Worm (Caenorhabditis elegans): ENCODE results near the gene lin-39.

DNA sequence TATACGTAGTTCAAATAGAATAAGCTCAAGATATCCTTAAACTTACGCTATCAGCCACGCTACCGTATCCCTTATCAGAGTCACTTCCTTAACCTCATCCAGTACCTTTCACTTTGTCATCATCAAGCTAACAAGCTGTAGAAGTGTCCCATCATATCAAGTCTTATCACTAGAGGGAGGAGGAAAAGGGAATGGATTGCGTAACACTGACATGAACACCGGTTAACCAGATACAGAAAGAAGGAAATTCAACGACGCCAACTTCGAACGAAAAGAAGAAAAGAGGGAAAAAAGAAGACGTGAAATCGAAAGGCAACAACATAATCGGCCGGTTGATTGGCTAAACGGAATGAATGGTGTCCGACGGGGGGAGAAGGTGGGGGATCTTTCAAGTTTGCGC, 46.4 kb downstream of the lin-39 start:
- TF ChIP-seq daf-19 (GFP tag; conservative IDR thresholded peaks at IDR 0.05) (no peak), nhr-76 (tag; optimal IDR thresholded peaks at IDR 0.05) (no peak), sdz-12 (GFP tag; optimal IDR thresholded peaks at IDR 0.05) (no peak), lsy-2 (tag; optimal IDR thresholded peaks at IDR 0.05) (no peak), ceh-28 (tag; optimal IDR thresholded peaks at IDR 0.05) (no peak), unc-62 (GFP tag; optimal IDR thresholded peaks at IDR 0.05 in 1 of 2) (no peak), unc-62 (tag; optimal IDR thresholded peaks at IDR 0.05) (no peak), jun-1 (tag; optimal IDR thresholded peaks at IDR 0.05) (no peak), skn-1 (tag; optimal IDR thresholded peaks at IDR 0.05) (no peak), nhr-28 (tag; optimal IDR thresholded peaks at IDR 0.05) (no peak), ceh-32 (tag; optimal IDR thresholded peaks at IDR 0.05; ENCODE audit: poor library complexity) (no peak), lin-13 (GFP tag; optimal IDR thresholded peaks at IDR 0.05) (no peak)

All from whole organism, L4 larva.